Fruit fly (Drosophila melanogaster): Measurements from ENCODE around the gene CG42705.

The CG42705 gene

dm6 chrX:7413569-7413968 lies at the start of gene CG42705:
Gene CG42705 (plus strand): TSS chrX:7413869.
- TF ChIP-seq CG43689 (GFP tag; IDR thresholded peaks at IDR 0.05) (no peak), CG30403 (GFP tag; optimal IDR thresholded peaks at IDR 0.05) (no peak), Camta (GFP tag; optimal IDR thresholded peaks at IDR 0.05) (no peak), CG18476 (GFP tag; optimal IDR thresholded peaks at IDR 0.05) (no peak), danr (GFP tag; IDR thresholded peaks at IDR 0.05) (no peak), dmrt11E (tag; optimal IDR thresholded peaks at IDR 0.05) (no peak), fru (optimal IDR thresholded peaks at IDR 0.05) (no peak), Xrp1 (GFP tag; IDR thresholded peaks at IDR 0.05) (no peak), slou (GFP tag; optimal IDR thresholded peaks at IDR 0.05) (no peak), CG10979 (tag; optimal IDR thresholded peaks at IDR 0.05) (no peak), gt (GFP tag; IDR thresholded peaks at IDR 0.05) (no peak), slbo (GFP tag; IDR thresholded peaks at IDR 0.05) (no peak), row (GFP tag; IDR thresholded peaks at IDR 0.05) (no peak), Bteb2 (GFP tag; optimal IDR thresholded peaks at IDR 0.05) (no peak), dimm (GFP tag; IDR thresholded peaks at IDR 0.05) (no peak), oc (tag; optimal IDR thresholded peaks at IDR 0.05) (no peak), Nf-YB (GFP tag; optimal IDR thresholded peaks at IDR 0.05) (no peak), kah (GFP tag; optimal IDR thresholded peaks at IDR 0.05) (no peak)

- TF ChIP-seq gt (GFP tag; IDR thresholded peaks at IDR 0.05) = no peak
- no peak for TF ChIP-seq ATbp (GFP tag; optimal IDR thresholded peaks at IDR 0.05)
- TF ChIP-seq hbn (GFP tag; IDR thresholded peaks at IDR 0.05; ENCODE audit: partially characterized antibody) = no peak
- no peak for TF ChIP-seq CG12155 (GFP tag; optimal IDR thresholded peaks at IDR 0.05)
- peak; percentile 66 for TF ChIP-seq Deaf1 (tag; optimal IDR thresholded peaks at IDR 0.05)
- no peak for TF ChIP-seq ci (GFP tag; IDR thresholded peaks at IDR 0.05)
- no peak for TF ChIP-seq CG17568 (GFP tag; optimal IDR thresholded peaks at IDR 0.05)
- TF ChIP-seq CG10565 (GFP tag; optimal IDR thresholded peaks at IDR 0.05) = no peak
- peak; percentile 74 for TF ChIP-seq CG10321 (GFP tag; IDR thresholded peaks at IDR 0.05)
- peak; percentile 93 for TF ChIP-seq Nf-YB (GFP tag; optimal IDR thresholded peaks at IDR 0.05)
- TF ChIP-seq emc (GFP tag; optimal IDR thresholded peaks at IDR 0.05) = no peak
- TF ChIP-seq yki (optimal IDR thresholded peaks at IDR 0.05) = no peak
- TF ChIP-seq CHES-1-like (GFP tag; optimal IDR thresholded peaks at IDR 0.05) = no peak
- TF ChIP-seq odd (GFP tag; optimal IDR thresholded peaks at IDR 0.05) = no peak
- TF ChIP-seq sqz (GFP tag; optimal IDR thresholded peaks at IDR 0.05) = no peak
- peak; percentile 94 for TF ChIP-seq Nf-YC (tag; optimal IDR thresholded peaks at IDR 0.05)
- TF ChIP-seq E2f2 (GFP tag; IDR thresholded peaks at IDR 0.05) = no peak
- TF ChIP-seq Six4 (GFP tag; optimal IDR thresholded peaks at IDR 0.05) = no peak
- TF ChIP-seq z (GFP tag; IDR thresholded peaks at IDR 0.05) = peak; percentile 39; the same call in 1 of the 3 replicates
- peak; percentile 26 for TF ChIP-seq cg (GFP tag; optimal IDR thresholded peaks at IDR 0.05)
- TF ChIP-seq mam (GFP tag; optimal IDR thresholded peaks at IDR 0.05) = no peak
- 0 out of 3 replicates have a peak, but pooled peaks have one; percentile 17 for TF ChIP-seq CG2199 (GFP tag; IDR thresholded peaks at IDR 0.05)
- TF ChIP-seq ttk (GFP tag; IDR thresholded peaks at IDR 0.05) = no peak
- TF ChIP-seq Xbp1 (GFP tag; optimal IDR thresholded peaks at IDR 0.05) = no peak
- peak; percentile 40 for TF ChIP-seq CG1832 (GFP tag; optimal IDR thresholded peaks at IDR 0.05)
- TF ChIP-seq sens (GFP tag) = no peak
- TF ChIP-seq jumu (GFP tag; optimal IDR thresholded peaks at IDR 0.05) = no peak
- TF ChIP-seq Nf-YA (GFP tag; IDR thresholded peaks at IDR 0.05) = 0 out of 2 replicates have a peak, but pooled peaks have one; percentile 12
- no peak for TF ChIP-seq CG15269 (tag; optimal IDR thresholded peaks at IDR 0.05)
- TF ChIP-seq CG11398 (GFP tag; optimal IDR thresholded peaks at IDR 0.05) = no peak
- no peak for TF ChIP-seq jigr1 (GFP tag; IDR thresholded peaks at IDR 0.05)
- no peak for TF ChIP-seq CG30431 (GFP tag; optimal IDR thresholded peaks at IDR 0.05)
- peak; percentile 3 for TF ChIP-seq Ets65A (GFP tag)
These were observed 45.3 kb upstream of the CG42705 start for dm6 chrX:7368361-7368760.
